Worm (Caenorhabditis elegans) whole organism, late embryonic: ENCODE data around the gene F27E5.8.

Source experiments
- F13H6.1 ChIP-seq: sonication (generic microtip); optimal IDR thresholded peaks from 2 replicates; lab custom pipeline; 2016; ENCODE audit warnings: missing genetic modification characterization, missing compliant biosample characterization
- mec-3 ChIP-seq: sonication (generic microtip); optimal IDR thresholded peaks from 2 replicates; lab custom pipeline; 2016; ENCODE audit warnings: borderline replicate concordance, missing genetic modification characterization, missing compliant biosample characterization
- pha-4 ChIP-seq: fragments of 150-350 bp; optimal IDR thresholded peaks from 2 replicates; lab custom pipeline; 2018; ENCODE audit warnings: missing biosample characterization, missing genetic modification reagents, missing genetic modification characterization

DNA sequence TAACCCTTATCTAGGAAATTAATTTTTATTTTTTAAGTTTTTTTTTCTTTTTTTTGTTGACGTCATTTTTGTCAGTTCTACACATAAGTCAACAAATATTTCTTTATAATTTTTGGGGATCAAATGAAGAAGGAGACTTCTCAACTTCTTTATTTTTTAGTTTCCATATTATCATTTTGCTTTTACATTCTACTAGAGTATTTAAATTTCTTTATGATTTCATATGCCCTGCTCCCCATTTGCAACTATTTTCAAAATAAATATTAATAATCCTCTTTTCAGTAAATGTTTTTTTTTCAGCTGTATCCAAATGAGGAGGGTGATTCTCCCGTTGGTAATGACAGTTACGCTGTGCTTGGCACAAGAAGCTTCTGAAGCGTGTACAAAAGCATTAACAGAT lies 10.1 kb upstream of the F27E5.8 start, which contains the start of gene phg-1:
- TF ChIP-seq F13H6.1 (tag; lab: Kevin White, UChicago) (no peak), mec-3 (no peak), pha-4 (tag; lab: Kevin White, UChicago) (no peak)
